Worm (Caenorhabditis elegans) whole organism, L4 larva: ENCODE measurements around the gene C18H2.5.

Source experiments
- D1046.2 ChIP-seq: fragments of 200-800 bp; sonication (Bioruptor generic); IDR thresholded peaks from 2 replicates; pipeline ENCODE4 v1.3.6; 2022; ENCODE audit warnings: missing genetic modification characterization, missing compliant biosample characterization
- F49E8.2 ChIP-seq: sonication (generic microtip); optimal IDR thresholded peaks from 2 replicates; lab custom pipeline; 2016; ENCODE audit warnings: missing compliant biosample characterization, mild to moderate bottlenecking, missing genetic modification characterization, borderline replicate concordance
- T20F7.1 ChIP-seq: fragments of 200-800 bp; sonication (Bioruptor generic); optimal IDR thresholded peaks from 2 replicates; lab custom pipeline; 2018; ENCODE audit warnings: mild to moderate bottlenecking, missing genetic modification characterization, missing compliant biosample characterization
- Y105C5A.15 ChIP-seq: fragments of 200-800 bp; sonication (Bioruptor generic); IDR thresholded peaks from 2 replicates; pipeline ENCODE4 v1.3.6; 2022; ENCODE audit warnings: missing genetic modification characterization, missing compliant biosample characterization
- aha-1 ChIP-seq: fragments of 150-350 bp; peaks from one replicate; lab custom pipeline; 2014; ENCODE audit warnings: missing biosample characterization, missing genetic modification characterization
- arid-1 ChIP-seq: fragments of 200-800 bp; sonication (Bioruptor generic); conservative IDR thresholded peaks from 2 replicates; pipeline ENCODE4 v1.3.6; 2022; ENCODE audit warnings: missing genetic modification reagents, missing genetic modification characterization, missing compliant biosample characterization
- ceh-20 ChIP-seq: fragments of 200-800 bp; sonication (Bioruptor generic); IDR thresholded peaks from 2 replicates; pipeline ENCODE4 v1.3.6; 2022; ENCODE audit warnings: missing genetic modification reagents, missing genetic modification characterization, missing compliant biosample characterization
- ceh-62 ChIP-seq: sonication (generic microtip); optimal IDR thresholded peaks from 2 replicates; lab custom pipeline; 2017; ENCODE audit warnings: missing biosample characterization, missing genetic modification characterization
- ceh-82 ChIP-seq: sonication (generic microtip); optimal IDR thresholded peaks from 2 replicates; lab custom pipeline; 2017; ENCODE audit warnings: missing biosample characterization, missing genetic modification characterization
- ces-1 ChIP-seq: fragments of 150-350 bp; sonication (generic microtip); optimal IDR thresholded peaks from 4 replicates; lab custom pipeline; 2014; ENCODE audit warnings: missing biosample characterization, missing genetic modification reagents, missing genetic modification characterization
- cey-2 ChIP-seq: sonication (generic microtip); optimal IDR thresholded peaks from 3 replicates; lab custom pipeline; 2017; ENCODE audit warnings: missing genetic modification characterization, mild to moderate bottlenecking, missing compliant biosample characterization, antibody characterized with exemption, borderline replicate concordance; ENCODE audit not compliant: insufficient read depth
- daf-16 ChIP-seq, 3 experiments: sonication (generic microtip); optimal IDR thresholded peaks; 2 replicates each; lab custom pipeline; 2016 to 2017; ENCODE audit warnings: missing genetic modification characterization in 3 of 3, missing genetic modification reagents in 3 of 3, mild to moderate bottlenecking in 2 of 3, missing compliant biosample characterization in 2 of 3, missing biosample characterization in 1 of 3, moderate library complexity in 1 of 3
- daf-19 ChIP-seq: fragments of 200-800 bp; sonication (Bioruptor generic); conservative IDR thresholded peaks from 2 replicates; pipeline ENCODE4 v1.3.6; 2022; ENCODE audit warnings: missing genetic modification characterization, missing compliant biosample characterization
- duxl-1 ChIP-seq: sonication (generic microtip); optimal IDR thresholded peaks from 2 replicates; lab custom pipeline; 2016; ENCODE audit warnings: mild to moderate bottlenecking, missing genetic modification characterization, moderate library complexity, missing compliant biosample characterization; ENCODE audit not compliant: poor library complexity
- fos-1 ChIP-seq: fragments of 150-350 bp; optimal IDR thresholded peaks from 2 replicates; lab custom pipeline; 2014; ENCODE audit warnings: missing biosample characterization, missing genetic modification characterization
- gei-8 ChIP-seq: fragments of 200-800 bp; sonication (Bioruptor generic); optimal IDR thresholded peaks from 2 replicates; lab custom pipeline; 2018; ENCODE audit warnings: mild to moderate bottlenecking, missing genetic modification characterization, missing compliant biosample characterization
- hif-1 ChIP-seq, 2 experiments: sonication (generic microtip); optimal IDR thresholded peaks; 2 replicates each; lab custom pipeline; 2016 to 2017; ENCODE audit warnings: missing compliant biosample characterization in 2 of 2, missing genetic modification characterization in 2 of 2, missing genetic modification reagents in 2 of 2, missing genotype in 2 of 2, mild to moderate bottlenecking in 1 of 2
- hlh-11 ChIP-seq: fragments of 200-800 bp; sonication (Bioruptor generic); optimal IDR thresholded peaks from 2 replicates; lab custom pipeline; 2018; ENCODE audit warnings: mild to moderate bottlenecking, missing genetic modification characterization, missing compliant biosample characterization
- hlh-30 ChIP-seq: sonication (generic microtip); optimal IDR thresholded peaks from 2 replicates; lab custom pipeline; 2017; ENCODE audit warnings: antibody characterized with exemption, mild to moderate bottlenecking, missing genetic modification characterization, missing compliant biosample characterization; ENCODE audit not compliant: insufficient read depth
- hmg-1.1 ChIP-seq: fragments of 200-800 bp; sonication (Bioruptor generic); IDR thresholded peaks from 2 replicates; pipeline ENCODE4 v1.3.6; 2022; ENCODE audit warnings: missing genetic modification reagents, missing genetic modification characterization, missing compliant biosample characterization
- lin-1 ChIP-seq: fragments of 200-800 bp; sonication (Bioruptor generic); IDR thresholded peaks from 2 replicates; pipeline ENCODE4 v1.3.6; 2022; ENCODE audit warnings: missing genetic modification reagents, missing genetic modification characterization, missing compliant biosample characterization
- lin-15B ChIP-seq: fragments of 150-350 bp; sonication (generic microtip); optimal IDR thresholded peaks from 3 replicates; lab custom pipeline; 2014; ENCODE audit warnings: missing biosample characterization, missing genetic modification characterization
- lin-29 ChIP-seq: fragments of 200-800 bp; sonication (Bioruptor generic); IDR thresholded peaks from 2 replicates; pipeline ENCODE4 v1.3.6; 2022; ENCODE audit warnings: missing genetic modification reagents, missing genetic modification characterization, missing compliant biosample characterization
- mep-1 ChIP-seq: fragments of 150-350 bp; sonication (generic microtip); optimal IDR thresholded peaks from 3 replicates; lab custom pipeline; 2014; ENCODE audit warnings: missing biosample characterization, missing genetic modification characterization
- nhr-102 ChIP-seq: sonication (generic microtip); optimal IDR thresholded peaks from 2 replicates; lab custom pipeline; 2016; ENCODE audit warnings: mild to moderate bottlenecking, missing genetic modification characterization, moderate library complexity, missing compliant biosample characterization
- nhr-42 ChIP-seq: fragments of 200-800 bp; sonication (Bioruptor generic); IDR thresholded peaks from 2 replicates; pipeline ENCODE4 v1.3.6; 2022; ENCODE audit warnings: missing genetic modification characterization, missing compliant biosample characterization
- nhr-77 ChIP-seq: fragments of 150-350 bp; optimal IDR thresholded peaks from 2 replicates; lab custom pipeline; 2014; ENCODE audit warnings: missing biosample characterization, missing genetic modification characterization
- pha-4 ChIP-seq, 2 experiments: fragments of 150-350 bp in 1 of 2; fragments of 200-800 bp in 1 of 2; sonication (Bioruptor generic) in 1 of 2; IDR thresholded peaks in 1 of 2; optimal IDR thresholded peaks in 1 of 2; 2 replicates each; pipeline versions ENCODE4 v1.3.6 to Lab custom; 2014 to 2022; ENCODE audit warnings: missing genetic modification characterization in 2 of 2, missing genetic modification reagents in 2 of 2, missing biosample characterization in 1 of 2, missing compliant biosample characterization in 1 of 2
- sdz-12 ChIP-seq: fragments of 200-800 bp; sonication (Bioruptor generic); optimal IDR thresholded peaks from 2 replicates; lab custom pipeline; 2018; ENCODE audit warnings: mild to moderate bottlenecking, missing genetic modification characterization, missing compliant biosample characterization
- set-16 ChIP-seq: fragments of 200-800 bp; sonication (Bioruptor generic); IDR thresholded peaks from 2 replicates; pipeline ENCODE4 v1.3.6; 2022; ENCODE audit warnings: missing genetic modification reagents, missing genetic modification characterization, missing compliant biosample characterization
- snpc-4 ChIP-seq: fragments of 150-350 bp; optimal IDR thresholded peaks from 2 replicates; lab custom pipeline; 2014; ENCODE audit warnings: missing biosample characterization, missing genetic modification characterization
- spr-1 ChIP-seq: sonication (generic microtip); optimal IDR thresholded peaks from 2 replicates; lab custom pipeline; 2016; ENCODE audit warnings: mild to moderate bottlenecking, missing genetic modification characterization, missing compliant biosample characterization
- tag-97 ChIP-seq: fragments of 200-800 bp; sonication (Bioruptor generic); IDR thresholded peaks from 2 replicates; pipeline ENCODE4 v1.3.6; 2022; ENCODE audit warnings: missing genetic modification characterization, missing compliant biosample characterization
- tra-1 ChIP-seq: fragments of 200-800 bp; sonication (Bioruptor generic); IDR thresholded peaks from 2 replicates; pipeline ENCODE4 v1.3.6; 2022; ENCODE audit warnings: missing genetic modification reagents, missing genetic modification characterization, missing compliant biosample characterization
- unc-130 ChIP-seq: sonication (generic microtip); optimal IDR thresholded peaks from 2 replicates; lab custom pipeline; 2016; ENCODE audit warnings: missing genetic modification reagents, missing genetic modification characterization, missing compliant biosample characterization
- unc-39 ChIP-seq: sonication (generic microtip); optimal IDR thresholded peaks from 2 replicates; lab custom pipeline; 2017; ENCODE audit warnings: missing biosample characterization, missing genetic modification characterization
- unc-62 ChIP-seq, 3 experiments: fragments of 150-350 bp in 1 of 3; sonication (generic microtip); optimal IDR thresholded peaks in 2 of 3; peaks in 1 of 3; 1 replicate in 1 of 3; 2 replicates in 2 of 3; lab custom pipeline; 2014 to 2017; ENCODE audit warnings: missing biosample characterization in 3 of 3, missing genetic modification characterization in 3 of 3, missing genetic modification reagents in 3 of 3, missing genotype in 1 of 3
- zag-1 ChIP-seq: fragments of 150-350 bp; optimal IDR thresholded peaks from 2 replicates; lab custom pipeline; 2014; ENCODE audit warnings: missing biosample characterization, missing genetic modification characterization
- zfp-3 ChIP-seq: fragments of 200-800 bp; sonication (Bioruptor generic); conservative IDR thresholded peaks from 2 replicates; pipeline ENCODE4 v1.3.6; 2022; ENCODE audit warnings: missing genetic modification reagents, missing genetic modification characterization, missing compliant biosample characterization
- ztf-7 ChIP-seq: fragments of 150-350 bp; optimal IDR thresholded peaks from 2 replicates; lab custom pipeline; 2014; ENCODE audit warnings: missing biosample characterization, missing genetic modification characterization

The C18H2.5 gene

ce11 chrIII:7694274-7694673, at the start of gene C18H2.5:
TSS of gene C18H2.5 (minus strand) at chrIII:7694374.
- TF ChIP-seq lin-15B (no peak), zag-1 (no peak), nhr-42 (GFP tag; lab: Robert Waterston, UW) (no peak), duxl-1 (tag; lab: Kevin White, UChicago) (no peak)
- TF ChIP-seq, all 104 proteins: peak for 0

ce11 chrIII:7743183-7743582, 49.0 kb upstream of the C18H2.5 start:
- TF ChIP-seq unc-130 (GFP tag; lab: Kevin White, UChicago) (no peak), aha-1 (no peak), ztf-7 (tag; lab: Kevin White, UChicago) (no peak), T20F7.1 (GFP tag; lab: Kevin White, UChicago) (no peak), unc-62 (GFP tag; optimal IDR thresholded peaks at IDR 0.05 in 1 of 2; lab: Kevin White, UChicago) (no peak), unc-62 (tag; optimal IDR thresholded peaks at IDR 0.05; lab: Kevin White, UChicago) (no peak), ceh-62 (no peak), hmg-1.1 (GFP tag; lab: Robert Waterston, UW) (no peak), gei-8 (GFP tag; lab: Kevin White, UChicago) (no peak), set-16 (GFP tag; lab: Robert Waterston, UW) (no peak), D1046.2 (no peak), snpc-4 (tag; lab: Kevin White, UChicago) (no peak), fos-1 (tag; lab: Kevin White, UChicago) (no peak), sdz-12 (no peak), spr-1 (tag; lab: Kevin White, UChicago) (no peak), tag-97 (GFP tag; lab: Robert Waterston, UW) (no peak), lin-15B (no peak), daf-19 (GFP tag; lab: Robert Waterston, UW) (no peak), unc-39 (tag; lab: Kevin White, UChicago) (no peak), cey-2 (tag; lab: Kevin White, UChicago) (no peak), ceh-82 (tag; lab: Kevin White, UChicago) (no peak)

ce11 chrIII:7737646-7738258, 43.6 kb upstream of the C18H2.5 start:
- TF ChIP-seq duxl-1 (tag; lab: Kevin White, UChicago): peak; percentile 44
- no peak for TF ChIP-seq pha-4 (GFP tag; IDR thresholded peaks at IDR 0.05; lab: Robert Waterston, UW)
- TF ChIP-seq pha-4 (tag; optimal IDR thresholded peaks at IDR 0.05; lab: Kevin White, UChicago): no peak
- 0 out of 2 replicates have a peak, but pooled peaks have one; percentile 6 for TF ChIP-seq tag-97 (GFP tag; lab: Robert Waterston, UW)
- no peak for TF ChIP-seq ces-1 (GFP tag; lab: Kevin White, UChicago)
- peak; percentile 27 for TF ChIP-seq nhr-102 (tag; lab: Kevin White, UChicago)
- TF ChIP-seq daf-16 (GFP tag; optimal IDR thresholded peaks at IDR 0.05; lab: Kevin White, UChicago): no peak
- peak; percentile 35 for TF ChIP-seq daf-16 (tag; optimal IDR thresholded peaks at IDR 0.05; lab: Kevin White, UChicago)
- TF ChIP-seq hlh-30 (tag; lab: Kevin White, UChicago): peak; percentile 12
- TF ChIP-seq lin-29: no peak
- 0 out of 2 replicates have a peak, but pooled peaks have one; percentile 44 for TF ChIP-seq Y105C5A.15 (GFP tag; lab: Robert Waterston, UW)
- peak; percentile 42; the same call in 1 of the 2 replicates for TF ChIP-seq zfp-3
- peak; percentile 46 for TF ChIP-seq arid-1 (GFP tag; lab: Robert Waterston, UW)
- 0 out of 2 replicates have a peak, but pooled peaks have one; percentile 35 for TF ChIP-seq nhr-42 (GFP tag; lab: Robert Waterston, UW)
- TF ChIP-seq ceh-20 (GFP tag; lab: Robert Waterston, UW): 0 out of 2 replicates have a peak, but pooled peaks have one; percentile 8
- TF ChIP-seq F49E8.2 (tag; lab: Kevin White, UChicago): no peak
- TF ChIP-seq lin-1 (GFP tag; lab: Robert Waterston, UW): no peak
- peak in 1 of 2 experiments; percentile 34 for TF ChIP-seq hif-1 (tag; optimal IDR thresholded peaks at IDR 0.05; lab: Kevin White, UChicago)
- TF ChIP-seq nhr-77 (tag; lab: Kevin White, UChicago): peak; percentile 67
- TF ChIP-seq aha-1: no peak
- no peak for TF ChIP-seq hlh-11 (tag; lab: Kevin White, UChicago)
- peak; percentile 56 for TF ChIP-seq gei-8 (GFP tag; lab: Kevin White, UChicago)
- peak; percentile 20 for TF ChIP-seq mep-1 (tag; lab: Kevin White, UChicago)
- no peak for TF ChIP-seq set-16 (GFP tag; lab: Robert Waterston, UW)
- TF ChIP-seq tra-1: peak; percentile 4; the same call in 1 of the 2 replicates
- TF ChIP-seq, all 104 proteins: peak for 15
